Worm (Caenorhabditis elegans): Measurements from ENCODE around the gene ltd-1.

The ltd-1 gene

ce11 chrII:8075324-8075810 is 17.2 kb downstream of the ltd-1 start, which contains the start of gene K02C4.2:
Gene K02C4.2 (plus strand): TSS chrII:8075760.
- TF ChIP-seq lin-32 (GFP tag; optimal IDR thresholded peaks at IDR 0.05) (peak; percentile 76), ceh-39 (tag; optimal IDR thresholded peaks at IDR 0.05) (no peak), nhr-237 (tag; optimal IDR thresholded peaks at IDR 0.05) (no peak), unc-120 (tag; optimal IDR thresholded peaks at IDR 0.05; ENCODE audit: poor library complexity, severe bottlenecking) (peak; percentile 20), sem-2 (GFP tag; optimal IDR thresholded peaks at IDR 0.05) (peak; percentile 76), nhr-2 (tag; optimal IDR thresholded peaks at IDR 0.05) (no peak), drap-1 (GFP tag; optimal IDR thresholded peaks at IDR 0.05) (peak; percentile 86), unc-62 (GFP tag; optimal IDR thresholded peaks at IDR 0.05) (peak; percentile 22), mls-2 (tag; optimal IDR thresholded peaks at IDR 0.05) (peak; percentile 81), ceh-43 (GFP tag; optimal IDR thresholded peaks at IDR 0.05) (peak; percentile 63), ces-1 (GFP tag; optimal IDR thresholded peaks at IDR 0.05) (no peak), lin-13 (tag; optimal IDR thresholded peaks at IDR 0.05) (peak; percentile 20), snpc-4 (tag; optimal IDR thresholded peaks at IDR 0.05) (no peak), tbx-8 (GFP tag; optimal IDR thresholded peaks at IDR 0.05) (peak; percentile 59), ztf-11 (tag; optimal IDR thresholded peaks at IDR 0.05) (no peak), bed-3 (GFP tag; optimal IDR thresholded peaks at IDR 0.05) (peak; percentile 12), zip-8 (tag; optimal IDR thresholded peaks at IDR 0.05) (peak; percentile 23), lsy-2 (tag; optimal IDR thresholded peaks at IDR 0.05) (no peak), ham-2 (GFP tag; optimal IDR thresholded peaks at IDR 0.05) (peak; percentile 73), nhr-12 (tag; optimal IDR thresholded peaks at IDR 0.05) (no peak), mep-1 (tag; optimal IDR thresholded peaks at IDR 0.05) (peak; percentile 12), elt-3 (tag; optimal IDR thresholded peaks at IDR 0.05) (no peak), sptf-1 (tag; optimal IDR thresholded peaks at IDR 0.05) (no peak), nhr-28 (tag; optimal IDR thresholded peaks at IDR 0.05) (no peak), ceh-83 (GFP tag; optimal IDR thresholded peaks at IDR 0.05) (peak; percentile 89), flh-1 (GFP tag; optimal IDR thresholded peaks at IDR 0.05) (peak; percentile 59), blmp-1 (tag; optimal IDR thresholded peaks at IDR 0.05) (no peak), hlh-1 (tag; optimal IDR thresholded peaks at IDR 0.05) (peak; percentile 8), nhr-76 (tag; optimal IDR thresholded peaks at IDR 0.05) (no peak), mab-5 (tag; optimal IDR thresholded peaks at IDR 0.05) (no peak), unc-39 (tag; optimal IDR thresholded peaks at IDR 0.05) (no peak), pha-4 (tag; optimal IDR thresholded peaks at IDR 0.05) (peak; percentile 55), elt-1 (tag; optimal IDR thresholded peaks at IDR 0.05; ENCODE audit: borderline replicate concordance, insufficient read depth) (no peak), cnd-1 (tag; optimal IDR thresholded peaks at IDR 0.05) (peak; percentile 86), M03D4.4 (tag; optimal IDR thresholded peaks at IDR 0.05) (peak; percentile 79)

ce11 chrII:8074058-8074457 is 18.5 kb downstream of the ltd-1 start:
- TF ChIP-seq nhr-2 (tag; optimal IDR thresholded peaks at IDR 0.05) = no peak
- TF ChIP-seq lin-32 (GFP tag; optimal IDR thresholded peaks at IDR 0.05) = no peak
- TF ChIP-seq tbx-8 (GFP tag; optimal IDR thresholded peaks at IDR 0.05) = no peak
- TF ChIP-seq M03D4.4 (tag; optimal IDR thresholded peaks at IDR 0.05) = no peak
- no peak for TF ChIP-seq nhr-12 (tag; optimal IDR thresholded peaks at IDR 0.05)
- TF ChIP-seq mab-5 (tag; optimal IDR thresholded peaks at IDR 0.05) = no peak
- no peak for TF ChIP-seq nhr-237 (tag; optimal IDR thresholded peaks at IDR 0.05)
- TF ChIP-seq flh-1 (GFP tag; optimal IDR thresholded peaks at IDR 0.05) = no peak
- TF ChIP-seq unc-62 (GFP tag; optimal IDR thresholded peaks at IDR 0.05) = no peak
- TF ChIP-seq ceh-83 (GFP tag; optimal IDR thresholded peaks at IDR 0.05) = no peak
- no peak for TF ChIP-seq nhr-28 (tag; optimal IDR thresholded peaks at IDR 0.05)
- TF ChIP-seq ceh-43 (GFP tag; optimal IDR thresholded peaks at IDR 0.05) = no peak
- TF ChIP-seq ceh-39 (tag; optimal IDR thresholded peaks at IDR 0.05) = no peak
- no peak for TF ChIP-seq bed-3 (GFP tag; optimal IDR thresholded peaks at IDR 0.05)

DNA sequence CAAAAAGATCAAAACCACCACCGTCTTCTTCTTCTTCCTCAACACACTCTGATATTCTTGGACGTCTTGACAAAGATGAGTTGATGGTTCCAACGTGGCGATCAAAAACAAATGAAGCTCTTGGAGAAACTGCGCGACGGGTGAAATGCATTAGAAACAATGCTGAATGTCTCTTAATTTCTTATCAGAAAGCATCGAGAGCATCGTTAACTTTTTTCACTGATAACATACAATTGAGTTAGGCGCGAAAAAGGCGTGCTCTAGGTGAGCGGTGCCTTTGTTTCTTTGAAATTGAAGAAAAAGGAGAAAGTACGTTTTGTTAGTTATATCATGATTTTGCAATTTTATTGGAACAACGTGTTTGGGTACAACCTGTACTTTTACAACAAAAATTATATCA is 19.3 kb downstream of the ltd-1 start, which contains the start of gene gpcp-2:
Gene gpcp-2 (minus strand): TSS at position 153 of the 400 bp plus-strand sequence.
- TF ChIP-seq ztf-11 (tag; optimal IDR thresholded peaks at IDR 0.05) = no peak
- no peak for TF ChIP-seq ces-1 (GFP tag; optimal IDR thresholded peaks at IDR 0.05)
- no peak for TF ChIP-seq flh-1 (GFP tag; optimal IDR thresholded peaks at IDR 0.05)
- no peak for TF ChIP-seq unc-62 (GFP tag; optimal IDR thresholded peaks at IDR 0.05)
- TF ChIP-seq snpc-4 (tag; optimal IDR thresholded peaks at IDR 0.05) = no peak
- no peak for TF ChIP-seq lin-32 (GFP tag; optimal IDR thresholded peaks at IDR 0.05)
- no peak for TF ChIP-seq nhr-76 (tag; optimal IDR thresholded peaks at IDR 0.05)
- no peak for TF ChIP-seq sem-2 (GFP tag; optimal IDR thresholded peaks at IDR 0.05)
- TF ChIP-seq unc-120 (tag; optimal IDR thresholded peaks at IDR 0.05; ENCODE audit: poor library complexity, severe bottlenecking) = no peak
- no peak for TF ChIP-seq zip-8 (tag; optimal IDR thresholded peaks at IDR 0.05)
